Worm (Caenorhabditis elegans) whole organism, L3 larva: ENCODE results near the gene C54F6.3.

Experiments used
- R02D3.7 ChIP-seq: fragments of 150-350 bp; optimal IDR thresholded peaks from 2 replicates; lab custom pipeline; 2014; ENCODE audit warnings: missing biosample characterization, missing genetic modification characterization
- ZK546.5 ChIP-seq: sonication (generic microtip); optimal IDR thresholded peaks from 2 replicates; lab custom pipeline; 2017; ENCODE audit warnings: missing biosample characterization, missing genetic modification characterization
- ama-1 ChIP-seq: fragments of 150-350 bp; optimal IDR thresholded peaks from 2 replicates; lab custom pipeline; 2018
- ceh-16 ChIP-seq: sonication (generic microtip); optimal IDR thresholded peaks from 2 replicates; lab custom pipeline; 2017; ENCODE audit warnings: missing biosample characterization, missing genetic modification characterization
- ceh-28 ChIP-seq: fragments of 150-350 bp; optimal IDR thresholded peaks from 2 replicates; lab custom pipeline; 2014; ENCODE audit warnings: missing biosample characterization, missing genetic modification reagents, missing genetic modification characterization
- ceh-82 ChIP-seq: fragments of 150-350 bp; optimal IDR thresholded peaks from 2 replicates; lab custom pipeline; 2014; ENCODE audit warnings: missing biosample characterization, missing genetic modification characterization
- daf-12 ChIP-seq: fragments of 150-350 bp; optimal IDR thresholded peaks from 2 replicates; lab custom pipeline; 2014; ENCODE audit warnings: missing biosample characterization, missing genetic modification reagents, missing genetic modification characterization
- egl-27 ChIP-seq: sonication (generic microtip); optimal IDR thresholded peaks from 4 replicates; lab custom pipeline; 2017; ENCODE audit warnings: missing biosample characterization, missing genetic modification reagents, missing genetic modification characterization
- egl-5 ChIP-seq: fragments of 150-350 bp; optimal IDR thresholded peaks from 2 replicates; lab custom pipeline; 2017; ENCODE audit warnings: missing biosample characterization, missing genetic modification reagents, missing genetic modification characterization, inconsistent platforms
- fkh-10 ChIP-seq: sonication (generic microtip); optimal IDR thresholded peaks from 2 replicates; lab custom pipeline; 2017; ENCODE audit warnings: missing biosample characterization, missing genetic modification reagents, missing genetic modification characterization
- fkh-2 ChIP-seq: fragments of 150-350 bp; optimal IDR thresholded peaks from 2 replicates; lab custom pipeline; 2014; ENCODE audit warnings: missing biosample characterization, missing genetic modification reagents, missing genetic modification characterization
- hmg-11 ChIP-seq: sonication (generic microtip); optimal IDR thresholded peaks from 2 replicates; lab custom pipeline; 2016; ENCODE audit warnings: missing genetic modification characterization, missing compliant biosample characterization
- lin-15B ChIP-seq: fragments of 150-350 bp; optimal IDR thresholded peaks from 2 replicates; lab custom pipeline; 2014; ENCODE audit warnings: missing biosample characterization, missing genetic modification characterization
- lin-39 ChIP-seq: fragments of 150-350 bp; optimal IDR thresholded peaks from 2 replicates; lab custom pipeline; 2018; ENCODE audit warnings: missing biosample characterization, missing genetic modification reagents, missing genetic modification characterization
- lsy-12 ChIP-seq: sonication (generic microtip); optimal IDR thresholded peaks from 2 replicates; lab custom pipeline; 2016; ENCODE audit warnings: mild to moderate bottlenecking, missing genetic modification characterization, missing compliant biosample characterization
- mdl-1 ChIP-seq: fragments of 150-350 bp; optimal IDR thresholded peaks from 2 replicates; lab custom pipeline; 2014; ENCODE audit warnings: missing biosample characterization, missing genetic modification characterization
- mml-1 ChIP-seq: fragments of 150-350 bp; sonication (generic microtip); optimal IDR thresholded peaks from 3 replicates; lab custom pipeline; 2014; ENCODE audit warnings: missing biosample characterization, missing genetic modification characterization
- nfya-1 ChIP-seq: sonication (generic microtip); optimal IDR thresholded peaks from 2 replicates; lab custom pipeline; 2017; ENCODE audit warnings: missing genetic modification characterization, mild to moderate bottlenecking, missing compliant biosample characterization, antibody characterized with exemption, moderate library complexity; ENCODE audit not compliant: insufficient read depth
- nhr-11 ChIP-seq: fragments of 150-350 bp; optimal IDR thresholded peaks from 2 replicates; lab custom pipeline; 2014; ENCODE audit warnings: missing biosample characterization, missing genetic modification characterization
- nhr-23 ChIP-seq: fragments of 150-350 bp; optimal IDR thresholded peaks from 2 replicates; lab custom pipeline; 2014; ENCODE audit warnings: missing biosample characterization, missing genetic modification reagents, missing genetic modification characterization
- nhr-237 ChIP-seq: fragments of 150-350 bp; optimal IDR thresholded peaks from 2 replicates; lab custom pipeline; 2014; ENCODE audit warnings: missing biosample characterization, missing genetic modification characterization
- nhr-25 ChIP-seq: sonication (generic microtip); optimal IDR thresholded peaks from 2 replicates; lab custom pipeline; 2017; ENCODE audit warnings: missing biosample characterization, missing genetic modification characterization
- nhr-43 ChIP-seq: sonication (generic microtip); optimal IDR thresholded peaks from 2 replicates; lab custom pipeline; 2016; ENCODE audit warnings: mild to moderate bottlenecking, missing genetic modification characterization, missing compliant biosample characterization; ENCODE audit not compliant: poor library complexity, severe bottlenecking
- nhr-67 ChIP-seq: fragments of 150-350 bp; optimal IDR thresholded peaks from 2 replicates; lab custom pipeline; 2014; ENCODE audit warnings: missing biosample characterization, missing genetic modification characterization
- nhr-76 ChIP-seq: fragments of 150-350 bp; sonication (generic microtip); optimal IDR thresholded peaks from 5 replicates; lab custom pipeline; 2014; ENCODE audit warnings: missing biosample characterization, missing genetic modification characterization
- nhr-77 ChIP-seq: fragments of 150-350 bp; optimal IDR thresholded peaks from 2 replicates; lab custom pipeline; 2014; ENCODE audit warnings: missing biosample characterization, missing genetic modification characterization
- pha-4 ChIP-seq: fragments of 150-350 bp; optimal IDR thresholded peaks from 2 replicates; lab custom pipeline; 2014; ENCODE audit warnings: missing biosample characterization, missing genetic modification reagents, missing genetic modification characterization
- pqm-1 ChIP-seq: fragments of 150-350 bp; optimal IDR thresholded peaks from 2 replicates; lab custom pipeline; 2017; ENCODE audit warnings: missing biosample characterization, missing genetic modification characterization, inconsistent platforms
- sea-2 ChIP-seq: fragments of 150-350 bp; sonication (generic microtip); optimal IDR thresholded peaks from 4 replicates; lab custom pipeline; 2014; ENCODE audit warnings: missing biosample characterization, missing genetic modification reagents, missing genetic modification characterization
- skn-1 ChIP-seq: fragments of 150-350 bp; optimal IDR thresholded peaks from 2 replicates; lab custom pipeline; 2014; ENCODE audit warnings: missing biosample characterization, missing genetic modification characterization
- tbx-2 ChIP-seq: sonication (generic microtip); optimal IDR thresholded peaks from 2 replicates; lab custom pipeline; 2016; ENCODE audit warnings: mild to moderate bottlenecking, missing genetic modification characterization, missing compliant biosample characterization
- unc-39 ChIP-seq: sonication (generic microtip); optimal IDR thresholded peaks from 4 replicates; lab custom pipeline; 2017; ENCODE audit warnings: missing biosample characterization, missing genetic modification characterization
- zag-1 ChIP-seq: fragments of 150-350 bp; optimal IDR thresholded peaks from 2 replicates; lab custom pipeline; 2014; ENCODE audit warnings: missing biosample characterization, missing genetic modification characterization
- ztf-11 ChIP-seq: fragments of 150-350 bp; optimal IDR thresholded peaks from 2 replicates; lab custom pipeline; 2014; ENCODE audit warnings: missing biosample characterization, missing genetic modification characterization

C54F6.3 gene

ce11 chrV:7524447-7524846 lies 8.6 kb upstream of the C54F6.3 start, which contains the start of gene C54F6.20:
Gene C54F6.20 (plus strand): TSS chrV:7524747.
- no peak for TF ChIP-seq lsy-12 (tag; lab: Kevin White, UChicago)
- no peak for TF ChIP-seq sea-2 (GFP tag; lab: Kevin White, UChicago)
- TF ChIP-seq nhr-237 (tag; lab: Kevin White, UChicago): no peak
- TF ChIP-seq nhr-23 (tag; lab: Kevin White, UChicago): no peak
- TF ChIP-seq mml-1: no peak
- no peak for TF ChIP-seq unc-39
- TF ChIP-seq daf-12 (tag; lab: Kevin White, UChicago): no peak
- TF ChIP-seq ceh-82 (tag; lab: Kevin White, UChicago): no peak
- TF ChIP-seq ceh-28 (tag; lab: Kevin White, UChicago): no peak
- no peak for TF ChIP-seq fkh-2
- TF ChIP-seq ztf-11 (tag; lab: Kevin White, UChicago): no peak
- TF ChIP-seq mdl-1 (tag; lab: Kevin White, UChicago): no peak
- TF ChIP-seq egl-5 (tag; lab: Kevin White, UChicago): no peak
- TF ChIP-seq nhr-76 (tag; lab: Kevin White, UChicago): no peak
- no peak for TF ChIP-seq nhr-77 (tag; lab: Kevin White, UChicago)
- TF ChIP-seq nhr-11: no peak
- TF ChIP-seq nfya-1 (tag; lab: Kevin White, UChicago): no peak
- TF ChIP-seq fkh-10 (GFP tag; lab: Kevin White, UChicago): no peak

ce11 chrV:7525695-7526094 lies 7.4 kb upstream of the C54F6.3 start, which contains the start of gene C54F6.18:
Gene C54F6.18 (plus strand): TSS chrV:7525995.
- TF ChIP-seq nfya-1 (tag; lab: Kevin White, UChicago): no peak
- TF ChIP-seq tbx-2 (tag; lab: Kevin White, UChicago): no peak
- TF ChIP-seq nhr-76 (tag; lab: Kevin White, UChicago): no peak
- no peak for TF ChIP-seq egl-27 (tag; lab: Kevin White, UChicago)
- TF ChIP-seq pqm-1 (tag; lab: Kevin White, UChicago): no peak
- no peak for TF ChIP-seq lsy-12 (tag; lab: Kevin White, UChicago)
- no peak for TF ChIP-seq nhr-43
- TF ChIP-seq zag-1 (tag; lab: Kevin White, UChicago): no peak
- TF ChIP-seq nhr-25 (tag; lab: Kevin White, UChicago): no peak
- no peak for TF ChIP-seq lin-39
- no peak for TF ChIP-seq R02D3.7
- TF ChIP-seq ama-1: no peak

ce11 chrV:7527153-7527552 lies 5.9 kb upstream of the C54F6.3 start, which contains the start of gene C54F6.17:
Gene C54F6.17 (plus strand): TSS chrV:7527453.
- TF ChIP-seq skn-1 (tag; lab: Kevin White, UChicago) (no peak), nhr-67 (tag; lab: Kevin White, UChicago) (no peak), egl-5 (tag; lab: Kevin White, UChicago) (no peak), fkh-10 (GFP tag; lab: Kevin White, UChicago) (no peak), fkh-2 (no peak)

ce11 chrV:7528816-7529215 lies 4.2 kb upstream of the C54F6.3 start, which contains the start of gene C54F6.5:
Gene C54F6.5 (plus strand): TSS chrV:7529116.
- TF ChIP-seq skn-1 (tag; lab: Kevin White, UChicago) (no peak), pha-4 (tag; lab: Kevin White, UChicago) (no peak), lin-39 (no peak), sea-2 (GFP tag; lab: Kevin White, UChicago) (no peak), ceh-16 (tag; lab: Kevin White, UChicago) (no peak), ceh-28 (tag; lab: Kevin White, UChicago) (no peak), nhr-25 (tag; lab: Kevin White, UChicago) (no peak), hmg-11 (tag; lab: Kevin White, UChicago) (no peak), nhr-77 (tag; lab: Kevin White, UChicago) (no peak), lin-15B (no peak), ceh-82 (tag; lab: Kevin White, UChicago) (no peak)

ce11 chrV:7529840-7530239 lies 3.2 kb upstream of the C54F6.3 start, which contains the start of gene swt-2:
Gene swt-2 (plus strand): TSS chrV:7530140.
- no peak for TF ChIP-seq R02D3.7
- no peak for TF ChIP-seq sea-2 (GFP tag; lab: Kevin White, UChicago)
- TF ChIP-seq mml-1: no peak
- TF ChIP-seq ZK546.5 (tag; lab: Kevin White, UChicago): no peak
- no peak for TF ChIP-seq fkh-2
- no peak for TF ChIP-seq egl-5 (tag; lab: Kevin White, UChicago)
